Worm (Caenorhabditis elegans): ENCODE data around the gene mboa-7.

- TF ChIP-seq him-1 (tag; optimal IDR thresholded peaks at IDR 0.05) (no peak), dao-5 (tag; optimal IDR thresholded peaks at IDR 0.05) (no peak)
These were observed 10.3 kb downstream of the mboa-7 start for ce11 chrX:10514056-10514455.

All from whole organism, L4/young adult.